Worm (Caenorhabditis elegans): ENCODE results near the gene tric-1B.1.

Gene tric-1B.1

DNA sequence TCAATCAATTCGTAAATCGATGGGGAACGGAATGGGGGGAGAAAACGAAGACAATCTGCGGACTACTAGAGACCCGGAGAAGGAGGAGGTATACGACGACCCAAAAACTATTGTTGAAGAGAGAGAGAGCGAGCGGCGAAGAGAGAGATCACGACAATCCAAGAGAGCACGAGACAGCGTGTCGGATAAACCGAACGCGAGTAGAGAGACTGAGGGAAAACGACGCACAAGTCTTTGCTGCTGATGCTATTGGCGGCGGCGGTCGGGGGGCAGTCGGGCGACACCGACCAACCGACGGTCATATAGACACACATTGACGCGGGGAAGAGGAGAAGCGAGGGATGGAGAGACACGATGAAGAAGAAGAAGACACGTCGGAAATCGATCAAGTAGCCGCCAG lies 43.5 kb downstream of the tric-1B.1 start (continued):
- TF ChIP-seq eor-1 (tag; optimal IDR thresholded peaks at IDR 0.05) (no peak), elt-2 (tag; optimal IDR thresholded peaks at IDR 0.05) (peak; percentile 28), hmg-11 (tag; optimal IDR thresholded peaks at IDR 0.05) (peak; percentile 92), zag-1 (tag; optimal IDR thresholded peaks at IDR 0.05) (no peak), nhr-25 (tag; optimal IDR thresholded peaks at IDR 0.05) (peak; percentile 90), ZK546.5 (tag; optimal IDR thresholded peaks at IDR 0.05) (no peak), nfya-1 (tag; optimal IDR thresholded peaks at IDR 0.05; ENCODE audit: insufficient read depth) (peak; percentile 93)

DNA sequence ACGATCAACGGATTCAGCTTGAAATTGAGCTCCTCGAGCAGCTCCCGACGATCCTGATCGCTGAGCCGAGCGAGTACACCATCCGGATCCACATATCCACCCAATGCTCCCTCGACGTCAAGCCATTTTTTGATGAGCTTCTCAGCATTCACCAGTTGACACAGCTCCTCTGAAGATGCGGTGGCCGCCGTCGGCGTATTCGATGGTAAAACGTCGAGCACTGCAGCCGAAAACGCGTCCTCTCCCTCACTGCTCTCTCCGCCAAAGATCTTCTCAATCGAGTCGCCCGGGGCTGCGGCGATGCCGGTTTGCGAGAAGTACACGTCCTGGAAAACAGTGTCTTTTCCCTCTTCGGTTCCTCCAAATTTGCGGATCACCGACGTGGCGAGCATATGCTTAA lies 51.5 kb downstream of the tric-1B.1 start:
- TF ChIP-seq unc-39 (tag; optimal IDR thresholded peaks at IDR 0.05) (no peak), ceh-16 (tag; optimal IDR thresholded peaks at IDR 0.05) (no peak), fkh-10 (GFP tag; optimal IDR thresholded peaks at IDR 0.05) (no peak), ama-1 (optimal IDR thresholded peaks at IDR 0.05) (no peak), zag-1 (tag; optimal IDR thresholded peaks at IDR 0.05) (no peak), ztf-4 (tag; optimal IDR thresholded peaks at IDR 0.05) (no peak)

DNA sequence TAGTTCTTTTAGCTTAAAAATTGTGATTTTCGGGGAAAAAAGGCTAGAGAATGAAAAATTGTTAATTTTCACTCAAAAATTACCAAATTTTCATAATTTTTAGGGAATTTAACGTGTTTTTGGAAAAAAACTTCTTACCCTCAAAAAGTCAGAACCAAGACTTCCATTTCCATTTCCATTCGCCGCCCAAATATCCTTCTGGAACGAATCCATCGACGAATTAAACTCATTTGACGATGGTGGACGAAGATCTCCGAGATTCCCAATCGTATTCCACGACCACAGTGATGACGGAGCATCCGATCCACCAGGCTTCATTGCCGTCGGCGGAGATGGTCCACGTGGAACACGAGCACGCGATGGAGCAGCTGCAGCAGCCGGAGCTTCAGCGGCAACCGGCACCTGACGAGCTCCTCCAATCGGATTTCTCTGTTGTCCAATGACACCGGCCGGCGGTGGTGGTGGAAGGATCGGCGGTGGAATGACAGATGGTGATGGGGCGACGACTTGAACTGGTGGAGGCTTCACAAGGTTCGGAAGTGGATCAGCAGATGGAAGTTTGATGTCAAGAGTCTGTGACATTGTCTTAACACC lies 54.3 kb downstream of the tric-1B.1 start:
- TF ChIP-seq egl-27 (tag; optimal IDR thresholded peaks at IDR 0.05) (no peak), nhr-76 (tag; optimal IDR thresholded peaks at IDR 0.05) (no peak), pha-4 (tag; optimal IDR thresholded peaks at IDR 0.05) (no peak), R02D3.7 (tag; optimal IDR thresholded peaks at IDR 0.05) (no peak)

DNA sequence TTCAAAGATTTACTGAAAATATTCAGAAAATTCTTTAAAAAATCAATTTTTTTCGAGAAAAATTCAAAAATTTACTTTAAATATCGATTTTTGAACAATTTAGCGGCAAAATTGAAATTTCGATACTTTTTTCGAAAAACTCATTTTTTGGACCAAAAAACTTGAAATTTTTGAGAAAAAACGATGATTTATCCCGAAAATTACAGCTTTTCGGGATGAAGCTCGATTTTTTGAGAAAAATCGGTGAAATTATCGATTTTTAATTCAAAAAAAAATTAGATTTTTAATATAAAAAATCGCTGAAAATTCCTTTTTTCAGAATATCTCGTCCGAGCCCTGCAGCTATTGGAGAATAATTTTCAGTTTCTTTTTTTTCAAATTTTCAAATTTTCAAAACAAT lies 57.3 kb downstream of the tric-1B.1 start:
- TF ChIP-seq ceh-28 (tag; optimal IDR thresholded peaks at IDR 0.05) (peak; percentile 21), nhr-77 (tag; optimal IDR thresholded peaks at IDR 0.05) (no peak)

All from whole organism, L3 larva.